Worm (Caenorhabditis elegans) whole organism, young adult: ENCODE results near the gene pfd-5.

ENCODE experiments used
- B0019.2 ChIP-seq: fragments of 200-800 bp; sonication (Bioruptor generic); conservative IDR thresholded peaks from 2 replicates; pipeline ENCODE4 v1.3.6; 2022; ENCODE audit warnings: missing genetic modification reagents, missing genetic modification characterization, missing compliant biosample characterization
- B0336.3 ChIP-seq: fragments of 200-800 bp; sonication (Bioruptor generic); IDR thresholded peaks from 2 replicates; pipeline ENCODE4 v1.3.6; 2022; ENCODE audit warnings: missing genetic modification characterization, missing compliant biosample characterization
- F23B12.7 ChIP-seq: sonication (generic microtip); optimal IDR thresholded peaks from 2 replicates; lab custom pipeline; 2017; ENCODE audit warnings: missing genetic modification characterization, mild to moderate bottlenecking, missing compliant biosample characterization, antibody characterized with exemption, moderate library complexity; ENCODE audit not compliant: insufficient read depth
- K12H6.12 ChIP-seq: fragments of 200-800 bp; sonication (Bioruptor generic); optimal IDR thresholded peaks from 2 replicates; lab custom pipeline; 2018; ENCODE audit warnings: mild to moderate bottlenecking, missing genetic modification characterization, missing compliant biosample characterization
- Y53F4B.3 ChIP-seq: fragments of 200-800 bp; sonication (Bioruptor generic); IDR thresholded peaks from 2 replicates; pipeline ENCODE4 v1.3.6; 2022; ENCODE audit warnings: missing genetic modification reagents, missing genetic modification characterization, missing compliant biosample characterization
- ZK185.1 ChIP-seq: sonication (generic microtip); optimal IDR thresholded peaks from 2 replicates; lab custom pipeline; 2016; ENCODE audit warnings: mild to moderate bottlenecking, missing genetic modification characterization, missing compliant biosample characterization; ENCODE audit not compliant: poor library complexity, severe bottlenecking
- atf-7 ChIP-seq: sonication (generic microtip); optimal IDR thresholded peaks from 2 replicates; lab custom pipeline; 2017; ENCODE audit warnings: mild to moderate bottlenecking, missing genetic modification characterization, missing compliant biosample characterization
- attf-5 ChIP-seq: fragments of 200-800 bp; sonication (Bioruptor generic); optimal IDR thresholded peaks from 2 replicates; lab custom pipeline; 2018; ENCODE audit warnings: mild to moderate bottlenecking, missing genetic modification characterization, missing compliant biosample characterization
- bed-1 ChIP-seq: fragments of 200-800 bp; sonication (Bioruptor generic); IDR thresholded peaks from 2 replicates; pipeline ENCODE4 v1.3.6; 2022; ENCODE audit warnings: missing genetic modification reagents, missing genetic modification characterization, missing compliant biosample characterization
- ccch-3 ChIP-seq: fragments of 200-800 bp; sonication (Bioruptor generic); optimal IDR thresholded peaks from 2 replicates; lab custom pipeline; 2018; ENCODE audit warnings: mild to moderate bottlenecking, missing genetic modification characterization, missing compliant biosample characterization
- cebp-1 ChIP-seq, 2 experiments: fragments of 200-800 bp in 1 of 2; sonication (Bioruptor generic) in 1 of 2; sonication (generic microtip) in 1 of 2; IDR thresholded peaks in 1 of 2; optimal IDR thresholded peaks in 1 of 2; 2 replicates each; pipeline versions ENCODE4 v1.3.6 to Lab custom; 2017 to 2022; ENCODE audit warnings: missing compliant biosample characterization in 2 of 2, missing genetic modification characterization in 2 of 2, mild to moderate bottlenecking in 1 of 2, missing genetic modification reagents in 1 of 2, moderate library complexity in 1 of 2
- cebp-2 ChIP-seq: fragments of 200-800 bp; sonication (Bioruptor generic); IDR thresholded peaks from 2 replicates; pipeline ENCODE4 v1.3.6; 2022; ENCODE audit warnings: missing genetic modification characterization, missing compliant biosample characterization
- ceh-100 ChIP-seq: fragments of 200-800 bp; sonication (Bioruptor generic); IDR thresholded peaks from 2 replicates; pipeline ENCODE4 v1.3.6; 2022; ENCODE audit warnings: missing genetic modification reagents, missing genetic modification characterization, missing compliant biosample characterization
- ceh-27 ChIP-seq: fragments of 200-800 bp; sonication (Bioruptor generic); optimal IDR thresholded peaks from 2 replicates; lab custom pipeline; 2018; ENCODE audit warnings: mild to moderate bottlenecking, missing genetic modification characterization, moderate library complexity, missing compliant biosample characterization
- chd-7 ChIP-seq: sonication (generic microtip); optimal IDR thresholded peaks from 2 replicates; lab custom pipeline; 2016; ENCODE audit warnings: mild to moderate bottlenecking, missing genetic modification characterization, moderate library complexity, missing compliant biosample characterization
- dox-1 ChIP-seq: fragments of 200-800 bp; sonication (Bioruptor generic); IDR thresholded peaks from 2 replicates; pipeline ENCODE4 v1.3.6; 2022; ENCODE audit warnings: missing genetic modification reagents, missing genetic modification characterization, missing compliant biosample characterization
- efl-1 ChIP-seq: fragments of 150-350 bp; optimal IDR thresholded peaks from 2 replicates; lab custom pipeline; 2014; ENCODE audit warnings: missing biosample characterization, missing genetic modification reagents, missing genetic modification characterization
- egl-44 ChIP-seq: fragments of 200-800 bp; sonication (Bioruptor generic); IDR thresholded peaks from 2 replicates; pipeline ENCODE4 v1.3.6; 2022; ENCODE audit warnings: missing genetic modification reagents, missing genetic modification characterization, missing compliant biosample characterization
- him-1 ChIP-seq: sonication (generic microtip); optimal IDR thresholded peaks from 2 replicates; lab custom pipeline; 2016; ENCODE audit warnings: missing genotype, missing genetic modification reagents, missing genetic modification characterization, missing compliant biosample characterization
- hlh-12 ChIP-seq: sonication (generic microtip); optimal IDR thresholded peaks from 2 replicates; lab custom pipeline; 2016; ENCODE audit warnings: missing genetic modification characterization, missing compliant biosample characterization
- hmg-1.2 ChIP-seq: fragments of 200-800 bp; sonication (Bioruptor generic); IDR thresholded peaks from 2 replicates; pipeline ENCODE4 v1.3.6; 2022; ENCODE audit warnings: missing genetic modification reagents, missing genetic modification characterization, missing compliant biosample characterization
- hsf-1 ChIP-seq: fragments of 200-800 bp; sonication (Bioruptor generic); IDR thresholded peaks from 2 replicates; pipeline ENCODE4 v1.3.6; 2022; ENCODE audit warnings: missing genetic modification reagents, missing genetic modification characterization, missing compliant biosample characterization
- lag-1 ChIP-seq: fragments of 200-800 bp; sonication (Bioruptor generic); IDR thresholded peaks from 2 replicates; pipeline ENCODE4 v1.3.6; 2022; ENCODE audit warnings: missing genetic modification reagents, missing genetic modification characterization, missing compliant biosample characterization
- let-526 ChIP-seq: fragments of 200-800 bp; sonication (Bioruptor generic); IDR thresholded peaks from 2 replicates; pipeline ENCODE4 v1.3.6; 2022; ENCODE audit warnings: missing genetic modification reagents, missing genetic modification characterization, missing compliant biosample characterization
- let-607 ChIP-seq, 2 experiments: fragments of 200-800 bp in 1 of 2; sonication (Bioruptor generic) in 1 of 2; sonication (generic microtip) in 1 of 2; optimal IDR thresholded peaks; 2 replicates each; lab custom pipeline; 2016 to 2018; ENCODE audit warnings: mild to moderate bottlenecking in 2 of 2, missing compliant biosample characterization in 2 of 2, missing genetic modification characterization in 2 of 2, moderate library complexity in 2 of 2, missing genotype in 1 of 2
- lin-35 ChIP-seq, 3 experiments: fragments of 150-350 bp in 2 of 3; sonication (generic microtip) in 1 of 3; optimal IDR thresholded peaks; 2 replicates each; lab custom pipeline; 2014 to 2018; ENCODE audit warnings: missing biosample characterization in 3 of 3, missing genetic modification characterization in 3 of 3, missing genetic modification reagents in 3 of 3
- madf-6 ChIP-seq: fragments of 200-800 bp; sonication (Bioruptor generic); IDR thresholded peaks from 2 replicates; pipeline ENCODE4 v1.3.6; 2022; ENCODE audit warnings: missing genetic modification reagents, missing genetic modification characterization, missing compliant biosample characterization
- mes-4 ChIP-seq: sonication (generic microtip); optimal IDR thresholded peaks from 2 replicates; lab custom pipeline; 2016; ENCODE audit warnings: missing genotype, missing genetic modification characterization, missing compliant biosample characterization
- nfya-1 ChIP-seq: sonication (generic microtip); optimal IDR thresholded peaks from 2 replicates; lab custom pipeline; 2017; ENCODE audit warnings: antibody characterized with exemption, missing compliant biosample characterization, missing genetic modification characterization, borderline replicate concordance; ENCODE audit not compliant: insufficient read depth
- nfyb-1 ChIP-seq: fragments of 200-800 bp; sonication (Bioruptor generic); IDR thresholded peaks from 2 replicates; pipeline ENCODE4 v1.3.6; 2022; ENCODE audit warnings: missing genetic modification reagents, missing genetic modification characterization, missing compliant biosample characterization
- nhr-179 ChIP-seq: sonication (generic microtip); optimal IDR thresholded peaks from 2 replicates; lab custom pipeline; 2016; ENCODE audit warnings: mild to moderate bottlenecking, missing genetic modification characterization, missing compliant biosample characterization
- nhr-27 ChIP-seq: fragments of 200-800 bp; sonication (Bioruptor generic); optimal IDR thresholded peaks from 2 replicates; lab custom pipeline; 2018; ENCODE audit warnings: mild to moderate bottlenecking, missing genetic modification characterization, moderate library complexity, missing compliant biosample characterization
- nhr-80 ChIP-seq: sonication (generic microtip); optimal IDR thresholded peaks from 2 replicates; lab custom pipeline; 2016; ENCODE audit warnings: missing genetic modification characterization, missing compliant biosample characterization
- snpc-1.3 ChIP-seq: sonication (generic microtip); optimal IDR thresholded peaks from 2 replicates; lab custom pipeline; 2017; ENCODE audit warnings: missing genetic modification characterization, mild to moderate bottlenecking, missing compliant biosample characterization, antibody characterized with exemption, moderate library complexity, missing genotype, missing genetic modification reagents; ENCODE audit not compliant: insufficient read depth
- somi-1 ChIP-seq: fragments of 200-800 bp; sonication (Bioruptor generic); optimal IDR thresholded peaks from 2 replicates; lab custom pipeline; 2018; ENCODE audit warnings: mild to moderate bottlenecking, missing genetic modification characterization, missing compliant biosample characterization
- tbx-9 ChIP-seq: sonication (generic microtip); optimal IDR thresholded peaks from 2 replicates; lab custom pipeline; 2016; ENCODE audit warnings: borderline replicate concordance, missing genetic modification characterization, inconsistent platforms, missing compliant biosample characterization
- unc-62 ChIP-seq: fragments of 150-350 bp; optimal IDR thresholded peaks from 2 replicates; lab custom pipeline; 2014; ENCODE audit warnings: missing biosample characterization, missing genetic modification reagents, missing genetic modification characterization
- zfh-2 ChIP-seq: fragments of 200-800 bp; sonication (Bioruptor generic); conservative IDR thresholded peaks from 2 replicates; pipeline ENCODE4 v1.3.6; 2022; ENCODE audit warnings: missing genetic modification reagents, missing genetic modification characterization, missing compliant biosample characterization
- zim-3 ChIP-seq: sonication (generic microtip); optimal IDR thresholded peaks from 2 replicates; lab custom pipeline; 2017; ENCODE audit warnings: mild to moderate bottlenecking, missing genetic modification characterization, moderate library complexity, missing compliant biosample characterization
- ztf-22 ChIP-seq: fragments of 200-800 bp; sonication (Bioruptor generic); optimal IDR thresholded peaks from 2 replicates; lab custom pipeline; 2018; ENCODE audit warnings: mild to moderate bottlenecking, missing genetic modification characterization, moderate library complexity, missing compliant biosample characterization
- ztf-26 ChIP-seq: sonication (generic microtip); optimal IDR thresholded peaks from 2 replicates; lab custom pipeline; 2017; ENCODE audit warnings: missing genetic modification characterization, missing compliant biosample characterization

pfd-5 gene

ce11 chrIII:7170090-7170489 is 28.6 kb downstream of the pfd-5 start:
- TF ChIP-seq mes-4 (tag; lab: Kevin White, UChicago) (no peak), ceh-100 (GFP tag; lab: Robert Waterston, UW) (no peak), ccch-3 (GFP tag; lab: Kevin White, UChicago) (no peak), hlh-12 (tag; lab: Kevin White, UChicago) (no peak), ztf-22 (GFP tag; lab: Kevin White, UChicago) (no peak), madf-6 (no peak), Y53F4B.3 (GFP tag; lab: Robert Waterston, UW) (no peak), ZK185.1 (no peak), lin-35 (GFP tag; optimal IDR thresholded peaks at IDR 0.05; lab: Kevin White, UChicago) (no peak), him-1 (tag; lab: Kevin White, UChicago) (no peak)

- no peak for TF ChIP-seq let-526 (GFP tag; lab: Robert Waterston, UW)
- TF ChIP-seq B0336.3: no peak
- no peak for TF ChIP-seq B0019.2 (GFP tag; lab: Robert Waterston, UW)
- TF ChIP-seq bed-1 (GFP tag; lab: Robert Waterston, UW): no peak
- TF ChIP-seq snpc-1.3 (tag; lab: Kevin White, UChicago): no peak
- TF ChIP-seq unc-62 (GFP tag; lab: Kevin White, UChicago): no peak
- no peak for TF ChIP-seq F23B12.7
- TF ChIP-seq cebp-2 (GFP tag; lab: Robert Waterston, UW): no peak
- TF ChIP-seq hsf-1 (GFP tag; lab: Robert Waterston, UW): no peak
These were observed 31.1 kb downstream of the pfd-5 start, which contains the start of gene acs-4 for ce11 chrIII:7167568-7167937. TSS of gene acs-4 (plus strand) at chrIII:7167838.

ce11 chrIII:7166664-7167567 is 31.8 kb downstream of the pfd-5 start:
- TF ChIP-seq zim-3 (tag; lab: Kevin White, UChicago) (no peak), nfya-1 (tag; lab: Kevin White, UChicago) (no peak), somi-1 (GFP tag; lab: Kevin White, UChicago) (peak; percentile 4), K12H6.12 (tag; lab: Kevin White, UChicago) (peak; percentile 43), nhr-27 (tag; lab: Kevin White, UChicago) (no peak), attf-5 (peak; percentile 47), hmg-1.2 (peak; percentile 39; the same call in 1 of the 2 replicates), ceh-27 (peak; percentile 36), nhr-179 (tag; lab: Kevin White, UChicago) (no peak), ztf-22 (GFP tag; lab: Kevin White, UChicago) (no peak), nfyb-1 (GFP tag; lab: Robert Waterston, UW) (0 out of 2 replicates have a peak, but pooled peaks have one; percentile 11), let-607 (tag; optimal IDR thresholded peaks at IDR 0.05; lab: Kevin White, UChicago) (peak; percentile 96 to 97), lag-1 (GFP tag; lab: Robert Waterston, UW) (no peak), unc-62 (GFP tag; lab: Kevin White, UChicago) (peak; percentile 2), atf-7 (tag; lab: Kevin White, UChicago) (no peak), efl-1 (GFP tag; lab: Kevin White, UChicago) (no peak), ccch-3 (GFP tag; lab: Kevin White, UChicago) (no peak), egl-44 (GFP tag; lab: Robert Waterston, UW) (no peak), dox-1 (GFP tag; lab: Robert Waterston, UW) (no peak), zfh-2 (GFP tag; lab: Robert Waterston, UW) (peak; percentile 78), tbx-9 (no peak), chd-7 (tag; lab: Kevin White, UChicago) (peak; percentile 47), him-1 (tag; lab: Kevin White, UChicago) (no peak), cebp-1 (GFP tag; IDR thresholded peaks at IDR 0.05; lab: Robert Waterston, UW) (no peak), cebp-1 (tag; optimal IDR thresholded peaks at IDR 0.05; lab: Kevin White, UChicago) (peak; percentile 49), nhr-80 (tag; lab: Kevin White, UChicago) (peak; percentile 83), snpc-1.3 (tag; lab: Kevin White, UChicago) (no peak), ztf-26 (tag; lab: Kevin White, UChicago) (no peak)
